Fruit fly (Drosophila melanogaster) whole organism, embryonic: ENCODE results near the gene CG7685.
A peak's percentile ranks its signal among the peaks of the same experiment; 100 is the strongest.

ENCODE experiments used
- Bgb ChIP-seq: fragments of 200-800 bp; sonication (Bioruptor generic); IDR thresholded peaks from 2 replicates; pipeline ENCODE4 v1.3.6; 2022; ENCODE audit warnings: missing biosample characterization, missing genetic modification characterization; ENCODE audit not compliant: partially characterized antibody
- CG10543 ChIP-seq: fragments of 200-800 bp; sonication (Bioruptor generic); optimal IDR thresholded peaks from 3 replicates; lab custom pipeline; 2017; ENCODE audit warnings: missing biosample characterization, mild to moderate bottlenecking, missing genetic modification characterization, moderate library complexity
- CG12769 ChIP-seq: fragments of 200-800 bp; sonication (Bioruptor generic); optimal IDR thresholded peaks from 2 replicates; lab custom pipeline; 2019; ENCODE audit warnings: missing biosample characterization, mild to moderate bottlenecking, missing genetic modification characterization, moderate library complexity
- CG13287 ChIP-seq: fragments of 200-800 bp; sonication (Bioruptor generic); IDR thresholded peaks from 2 replicates; pipeline ENCODE4 v1.3.6; 2022; ENCODE audit warnings: missing biosample characterization, missing genetic modification characterization; ENCODE audit not compliant: partially characterized antibody
- CG15514 ChIP-seq: fragments of 200-800 bp; sonication (Bioruptor generic); optimal IDR thresholded peaks from 3 replicates; lab custom pipeline; 2017; ENCODE audit warnings: missing biosample characterization, missing genetic modification characterization, mild to moderate bottlenecking, moderate library complexity, missing genetic modification reagents
- CG1647 ChIP-seq: fragments of 200-800 bp; sonication (Bioruptor generic); optimal IDR thresholded peaks from 3 replicates; lab custom pipeline; 2016; ENCODE audit warnings: missing biosample characterization, missing genetic modification characterization
- CG17829 ChIP-seq: fragments of 200-800 bp; optimal IDR thresholded peaks from 2 replicates; lab custom pipeline; 2019; ENCODE audit warnings: missing biosample characterization, mild to moderate bottlenecking, missing genetic modification characterization, moderate library complexity
- CG1792 ChIP-seq: fragments of 200-800 bp; sonication (Bioruptor generic); optimal IDR thresholded peaks from 2 replicates; lab custom pipeline; 2016; ENCODE audit warnings: missing biosample characterization, missing genetic modification characterization
- CG31441 ChIP-seq: fragments of 200-800 bp; sonication (Bioruptor generic); IDR thresholded peaks from 2 replicates; pipeline ENCODE4 v1.3.6; 2022; ENCODE audit warnings: missing biosample characterization, missing genetic modification characterization
- CG3163 ChIP-seq: fragments of 200-800 bp; sonication (Bioruptor generic); optimal IDR thresholded peaks from 3 replicates; lab custom pipeline; 2016; ENCODE audit warnings: missing biosample characterization, missing genetic modification characterization
- CG32767 ChIP-seq: fragments of 200-800 bp; sonication (Bioruptor generic); IDR thresholded peaks from 2 replicates; pipeline ENCODE4 v1.3.6; 2022; ENCODE audit warnings: missing biosample characterization, missing genetic modification characterization
- CG34376 ChIP-seq: fragments of 200-800 bp; sonication (Bioruptor generic); optimal IDR thresholded peaks from 2 replicates; lab custom pipeline; 2018; ENCODE audit warnings: missing biosample characterization, mild to moderate bottlenecking, missing genetic modification characterization
- CG34422 ChIP-seq: fragments of 200-800 bp; sonication (Bioruptor generic); IDR thresholded peaks from 3 replicates; pipeline ENCODE4 v1.3.6; 2022; ENCODE audit warnings: missing biosample characterization, missing genetic modification characterization
- CG8290 ChIP-seq, 3 experiments: fragments of 200-800 bp; sonication (Bioruptor generic); optimal IDR thresholded peaks; 2 replicates each; lab custom pipeline; 2016 to 2019; ENCODE audit warnings: missing biosample characterization in 3 of 3, missing genetic modification characterization in 3 of 3, mild to moderate bottlenecking in 2 of 3, moderate library complexity in 1 of 3
- CG8388 ChIP-seq: fragments of 200-800 bp; sonication (Bioruptor generic); optimal IDR thresholded peaks from 2 replicates; lab custom pipeline; 2019; ENCODE audit warnings: missing biosample characterization, mild to moderate bottlenecking, missing genetic modification characterization, moderate library complexity
- CG9215 ChIP-seq: fragments of 200-800 bp; sonication (Bioruptor generic); IDR thresholded peaks from 2 replicates; pipeline ENCODE4 v1.3.6; 2022; ENCODE audit warnings: missing biosample characterization, missing genetic modification characterization
- CG9797 ChIP-seq: fragments of 200-800 bp; sonication (Bioruptor generic); optimal IDR thresholded peaks from 3 replicates; lab custom pipeline; 2018; ENCODE audit warnings: missing biosample characterization, mild to moderate bottlenecking, missing genetic modification characterization
- CTCF ChIP-seq: fragments of 200-800 bp; sonication (Bioruptor generic); optimal IDR thresholded peaks from 2 replicates; lab custom pipeline; 2017; ENCODE audit warnings: missing biosample characterization, mild to moderate bottlenecking, missing genetic modification characterization, moderate library complexity
- Dfd ChIP-seq, 2 experiments: fragments of >200 bp; optimal IDR thresholded peaks; 2 replicates each; lab custom pipeline; 2017; ENCODE audit warnings: missing biosample characterization in 2 of 2, missing genetic modification characterization in 2 of 2
- Doc2 ChIP-seq: fragments of 200-800 bp; sonication (Bioruptor generic); IDR thresholded peaks from 2 replicates; pipeline ENCODE4 v1.3.6; 2022; ENCODE audit warnings: missing biosample characterization, missing genetic modification characterization
- Dref ChIP-seq: fragments of 200-800 bp; sonication (Bioruptor generic); IDR thresholded peaks from 2 replicates; pipeline ENCODE4 v1.3.6; 2022; ENCODE audit warnings: missing biosample characterization, missing genetic modification characterization
- Eip74EF ChIP-seq, 2 experiments: fragments of 200-800 bp in 1 of 2; fragments of >200 bp in 1 of 2; sonication (Bioruptor generic) in 1 of 2; optimal IDR thresholded peaks; 2 replicates each; lab custom pipeline; 2017 to 2019; ENCODE audit warnings: missing biosample characterization in 2 of 2, missing genetic modification characterization in 2 of 2, mild to moderate bottlenecking in 1 of 2, moderate library complexity in 1 of 2
- HHEX ChIP-seq: fragments of 200-800 bp; sonication (Bioruptor generic); optimal IDR thresholded peaks from 3 replicates; lab custom pipeline; 2017; ENCODE audit warnings: missing biosample characterization, mild to moderate bottlenecking, missing genetic modification characterization, missing genetic modification reagents
- HLHmδ ChIP-seq: fragments of 200-800 bp; sonication (Bioruptor generic); optimal IDR thresholded peaks from 2 replicates; lab custom pipeline; 2018; ENCODE audit warnings: missing biosample characterization, mild to moderate bottlenecking, missing genetic modification characterization, moderate library complexity
- Hr78 ChIP-seq, 2 experiments: fragments of 200-800 bp in 1 of 2; fragments of >200 bp in 1 of 2; sonication (Bioruptor generic) in 1 of 2; optimal IDR thresholded peaks; 2 replicates each; lab custom pipeline; 2017 to 2019; ENCODE audit warnings: missing biosample characterization in 2 of 2, missing genetic modification characterization in 2 of 2, mild to moderate bottlenecking in 1 of 2, moderate library complexity in 1 of 2
- Jarid2 ChIP-seq: fragments of 200-800 bp; sonication (Bioruptor generic); optimal IDR thresholded peaks from 3 replicates; lab custom pipeline; 2017; ENCODE audit warnings: mild to moderate bottlenecking, missing biosample characterization, missing genetic modification reagents, missing genetic modification characterization
- Pdp1 ChIP-seq, 2 experiments: fragments of 200-800 bp; sonication (Bioruptor generic); optimal IDR thresholded peaks; 3 replicates each; lab custom pipeline; 2016; ENCODE audit warnings: missing biosample characterization in 2 of 2, missing genetic modification characterization in 2 of 2, mild to moderate bottlenecking in 1 of 2, moderate library complexity in 1 of 2
- amos ChIP-seq: fragments of 200-800 bp; sonication (Bioruptor generic); IDR thresholded peaks from 2 replicates; pipeline ENCODE4 v1.3.6; 2022; ENCODE audit warnings: missing biosample characterization, missing genetic modification characterization; ENCODE audit not compliant: partially characterized antibody
- ase ChIP-seq: fragments of 200-800 bp; sonication (Bioruptor generic); IDR thresholded peaks from 3 replicates; pipeline ENCODE4 v1.3.6; 2022; ENCODE audit warnings: missing biosample characterization, missing genetic modification characterization
- ato ChIP-seq: fragments of 200-800 bp; sonication (Bioruptor generic); IDR thresholded peaks from 2 replicates; pipeline ENCODE4 v1.3.6; 2022; ENCODE audit warnings: missing biosample characterization, missing genetic modification characterization; ENCODE audit not compliant: partially characterized antibody
- caup ChIP-seq: fragments of 200-800 bp; sonication (Bioruptor generic); optimal IDR thresholded peaks from 3 replicates; lab custom pipeline; 2017; ENCODE audit warnings: missing biosample characterization, mild to moderate bottlenecking, missing genetic modification characterization, moderate library complexity; ENCODE audit not compliant: severe bottlenecking
- chinmo ChIP-seq: fragments of 200-800 bp; sonication (Bioruptor generic); IDR thresholded peaks from 4 replicates; pipeline ENCODE4 v1.3.6; 2022; ENCODE audit warnings: missing biosample characterization, missing genetic modification characterization; ENCODE audit not compliant: partially characterized antibody
- ci ChIP-seq: fragments of 200-800 bp; sonication (Bioruptor generic); IDR thresholded peaks from 3 replicates; pipeline ENCODE4 v1.3.6; 2022; ENCODE audit warnings: missing biosample characterization, missing genetic modification characterization
- ftz-f1 ChIP-seq: fragments of 200-800 bp; sonication (Bioruptor generic); optimal IDR thresholded peaks from 2 replicates; lab custom pipeline; 2016; ENCODE audit warnings: missing biosample characterization, missing genetic modification characterization
- gcm2 ChIP-seq: fragments of 200-800 bp; sonication (Bioruptor generic); optimal IDR thresholded peaks from 2 replicates; lab custom pipeline; 2016; ENCODE audit warnings: missing biosample characterization, missing genetic modification characterization
- gt ChIP-seq: fragments of 200-800 bp; sonication (Bioruptor generic); IDR thresholded peaks from 2 replicates; pipeline ENCODE4 v1.3.6; 2022; ENCODE audit warnings: missing biosample characterization, missing genetic modification characterization
- ind ChIP-seq: fragments of 200-800 bp; sonication (Bioruptor generic); optimal IDR thresholded peaks from 3 replicates; lab custom pipeline; 2016; ENCODE audit warnings: missing biosample characterization, missing genetic modification characterization
- jigr1 ChIP-seq: fragments of 200-800 bp; sonication (Bioruptor generic); IDR thresholded peaks from 3 replicates; pipeline ENCODE4 v1.3.6; 2022; ENCODE audit warnings: missing biosample characterization, missing genetic modification characterization
- kni ChIP-seq: fragments of 200-800 bp; sonication (Bioruptor generic); optimal IDR thresholded peaks from 3 replicates; lab custom pipeline; 2017; ENCODE audit warnings: mild to moderate bottlenecking, missing biosample characterization, missing genetic modification reagents, missing genetic modification characterization
- nom ChIP-seq: fragments of 200-800 bp; sonication (Bioruptor generic); optimal IDR thresholded peaks from 2 replicates; lab custom pipeline; 2017; ENCODE audit warnings: missing biosample characterization, missing genetic modification characterization, mild to moderate bottlenecking, moderate library complexity, missing genetic modification reagents
- pb ChIP-seq: fragments of 200-800 bp; sonication (Bioruptor generic); optimal IDR thresholded peaks from 3 replicates; lab custom pipeline; 2016; ENCODE audit warnings: missing biosample characterization, missing genetic modification characterization
- phol ChIP-seq: fragments of 200-800 bp; sonication (Bioruptor generic); optimal IDR thresholded peaks from 3 replicates; lab custom pipeline; 2018; ENCODE audit warnings: missing biosample characterization, mild to moderate bottlenecking, missing genetic modification characterization, moderate library complexity
- pros ChIP-seq: fragments of 200-800 bp; sonication (Bioruptor generic); optimal IDR thresholded peaks from 3 replicates; lab custom pipeline; 2019; ENCODE audit warnings: missing biosample characterization, mild to moderate bottlenecking, missing genetic modification characterization, moderate library complexity
- rib ChIP-seq: fragments of 200-800 bp; sonication (Bioruptor generic); IDR thresholded peaks from 2 replicates; pipeline ENCODE4 v1.3.6; 2022; ENCODE audit warnings: missing biosample characterization, missing genetic modification characterization
- ro ChIP-seq: fragments of 200-800 bp; sonication (Bioruptor generic); IDR thresholded peaks from 2 replicates; pipeline ENCODE4 v1.3.6; 2022; ENCODE audit warnings: missing biosample characterization, missing genetic modification characterization
- sd ChIP-seq: fragments of 200-800 bp; sonication (Bioruptor generic); optimal IDR thresholded peaks from 3 replicates; lab custom pipeline; 2018; ENCODE audit warnings: missing biosample characterization, mild to moderate bottlenecking, missing genetic modification characterization, moderate library complexity
- sens ChIP-seq: fragments of 200-800 bp; sonication (Bioruptor generic); peaks from one replicate; lab custom pipeline; 2016; ENCODE audit warnings: missing biosample characterization, missing genetic modification characterization
- sens-2 ChIP-seq: fragments of 200-800 bp; sonication (Bioruptor generic); IDR thresholded peaks from 2 replicates; pipeline ENCODE4 v1.3.6; 2022; ENCODE audit warnings: missing biosample characterization, missing genetic modification characterization
- vvl ChIP-seq: fragments of 200-800 bp; sonication (Bioruptor generic); IDR thresholded peaks from 2 replicates; pipeline ENCODE4 v1.3.6; 2022; ENCODE audit warnings: missing biosample characterization, missing genetic modification characterization

CG7685 gene

dm6 chr3R:18381014-18381512, 23.7 kb upstream of the CG7685 start, which contains the start of gene CG7675 (continued):
- 0 out of 2 replicates have a peak, but pooled peaks have one; percentile 44 for TF ChIP-seq sens-2 (GFP tag; lab: Robert Waterston, UW)
- TF ChIP-seq ato = no peak
- TF ChIP-seq CG32767 = no peak
- TF ChIP-seq Hr78 (GFP tag; optimal IDR thresholded peaks at IDR 0.05; lab: Kevin White, UChicago) = peak in 1 of 2 experiments; percentile 62
- TF ChIP-seq CG15514 (GFP tag; lab: Kevin White, UChicago) = peak; percentile 2
- TF ChIP-seq gcm2 (GFP tag; lab: Kevin White, UChicago) = no peak
- no peak for TF ChIP-seq CG17829 (tag; lab: Kevin White, UChicago)
- peak in 1 of 2 experiments; percentile 19 for TF ChIP-seq Pdp1 (GFP tag; optimal IDR thresholded peaks at IDR 0.05; lab: Kevin White, UChicago)
- TF ChIP-seq CG1792 (GFP tag; lab: Kevin White, UChicago) = no peak
- TF ChIP-seq ci (GFP tag; lab: Robert Waterston, UW) = 0 out of 3 replicates have a peak, but pooled peaks have one; percentile 45
- TF ChIP-seq gt (GFP tag; lab: Robert Waterston, UW) = no peak
- peak; percentile 24; the same call in 1 of the 2 replicates for TF ChIP-seq CG13287 (GFP tag; lab: Robert Waterston, UW)
- TF ChIP-seq sd (tag; lab: Kevin White, UChicago) = peak; percentile 84
- peak; percentile 42; the same call in 1 of the 2 replicates for TF ChIP-seq rib (GFP tag; lab: Robert Waterston, UW)
- TF ChIP-seq CG12769 (tag; lab: Kevin White, UChicago) = peak; percentile 82
- TF ChIP-seq HLHmδ (GFP tag; lab: Kevin White, UChicago) = peak; percentile 21
- no peak for TF ChIP-seq Dref (GFP tag; lab: Robert Waterston, UW)
- peak; percentile 95 for TF ChIP-seq nom (GFP tag; lab: Kevin White, UChicago)
- peak; percentile 64 for TF ChIP-seq vvl
- no peak for TF ChIP-seq CG8290 (GFP tag; optimal IDR thresholded peaks at IDR 0.05; lab: Kevin White, UChicago)
- TF ChIP-seq CG8290 (tag; optimal IDR thresholded peaks at IDR 0.05; lab: Kevin White, UChicago) = no peak
- TF ChIP-seq Dfd (GFP tag; optimal IDR thresholded peaks at IDR 0.05; lab: Kevin White, UChicago) = no peak
- no peak for TF ChIP-seq CG34376 (GFP tag; lab: Kevin White, UChicago)
- TF ChIP-seq chinmo (GFP tag; lab: Robert Waterston, UW) = peak; percentile 95
- no peak for TF ChIP-seq CG8388
- no peak for TF ChIP-seq ind (GFP tag; lab: Kevin White, UChicago)
- TF ChIP-seq amos (GFP tag; lab: Robert Waterston, UW) = peak; percentile 19; the same call in 1 of the 2 replicates
- TF ChIP-seq ase (GFP tag; lab: Robert Waterston, UW) = no peak
- peak; percentile 44 for TF ChIP-seq Jarid2
- no peak for TF ChIP-seq caup (GFP tag; lab: Kevin White, UChicago)
- TF ChIP-seq kni (GFP tag; lab: Kevin White, UChicago) = peak; percentile 79
- peak; percentile 34 for TF ChIP-seq CG10543 (GFP tag; lab: Kevin White, UChicago)
- TF ChIP-seq sens = peak; percentile 46
- 0 out of 2 replicates have a peak, but pooled peaks have one; percentile 17 for TF ChIP-seq Bgb (GFP tag; lab: Robert Waterston, UW)
- peak; percentile 56 for TF ChIP-seq pros (GFP tag; lab: Kevin White, UChicago)
- TF ChIP-seq Doc2 (GFP tag; lab: Robert Waterston, UW) = no peak
- TF ChIP-seq CTCF (GFP tag; lab: Kevin White, UChicago) = peak; percentile 91
- TF ChIP-seq pb (GFP tag; lab: Kevin White, UChicago) = no peak
- TF ChIP-seq CG3163 (GFP tag; lab: Kevin White, UChicago) = peak; percentile 84
- no peak for TF ChIP-seq CG31441 (GFP tag; lab: Robert Waterston, UW)
- TF ChIP-seq HHEX (GFP tag; lab: Kevin White, UChicago) = peak; percentile 5
- TF ChIP-seq jigr1 = no peak
- no peak for TF ChIP-seq CG9797
- no peak for TF ChIP-seq CG9215
- peak; percentile 20 for TF ChIP-seq ftz-f1 (GFP tag; lab: Kevin White, UChicago)
- TF ChIP-seq CG34422 (GFP tag; lab: Robert Waterston, UW) = peak; percentile 60; the same call in 1 of the 3 replicates
- no peak for TF ChIP-seq ro (GFP tag; lab: Robert Waterston, UW)
- TF ChIP-seq phol (tag; lab: Kevin White, UChicago) = no peak
- peak in 1 of 2 experiments; percentile 59 for TF ChIP-seq Eip74EF (GFP tag; optimal IDR thresholded peaks at IDR 0.05; lab: Kevin White, UChicago)
- TF ChIP-seq CG1647 (GFP tag; lab: Kevin White, UChicago) = no peak
